Fruit fly (Drosophila melanogaster) whole organism, embryonic: ENCODE results near the gene CG4957.
A peak's percentile ranks its signal among the peaks of the same experiment; 100 is the strongest.

ENCODE experiments used
- Adf1 ChIP-seq: fragments of 200-800 bp; sonication (Bioruptor generic); IDR thresholded peaks from 2 replicates; pipeline ENCODE4 v1.3.6; 2022; ENCODE audit warnings: missing biosample characterization, missing genetic modification characterization
- Antp ChIP-seq: fragments of 200-800 bp; sonication (Bioruptor generic); optimal IDR thresholded peaks from 3 replicates; lab custom pipeline; 2016; ENCODE audit warnings: missing biosample characterization, missing genetic modification characterization
- Asciz ChIP-seq: fragments of 200-800 bp; sonication (Bioruptor generic); optimal IDR thresholded peaks from 2 replicates; lab custom pipeline; 2017; ENCODE audit warnings: missing biosample characterization, mild to moderate bottlenecking, missing genetic modification characterization, missing genetic modification reagents
- Atf-2 ChIP-seq: fragments of 200-800 bp; sonication (Bioruptor generic); optimal IDR thresholded peaks from 2 replicates; lab custom pipeline; 2016; ENCODE audit warnings: missing biosample characterization, missing genetic modification characterization
- CG1024 ChIP-seq: fragments of 200-800 bp; sonication (Bioruptor generic); IDR thresholded peaks from 2 replicates; pipeline ENCODE4 v1.3.6; 2022; ENCODE audit warnings: missing biosample characterization, missing genetic modification characterization
- CG10267 ChIP-seq: fragments of 200-800 bp; sonication (Bioruptor generic); optimal IDR thresholded peaks from 2 replicates; lab custom pipeline; 2018; ENCODE audit warnings: missing biosample characterization, mild to moderate bottlenecking, missing genetic modification characterization, moderate library complexity
- CG10321 ChIP-seq: fragments of 200-800 bp; sonication (Bioruptor generic); IDR thresholded peaks from 2 replicates; pipeline ENCODE4 v1.3.6; 2022; ENCODE audit warnings: missing biosample characterization, missing genetic modification characterization
- CG11504 ChIP-seq: fragments of 200-800 bp; sonication (Bioruptor generic); optimal IDR thresholded peaks from 3 replicates; lab custom pipeline; 2019; ENCODE audit warnings: missing biosample characterization, mild to moderate bottlenecking, missing genetic modification characterization, moderate library complexity
- CG12071 ChIP-seq: fragments of 200-800 bp; sonication (Bioruptor generic); optimal IDR thresholded peaks from 3 replicates; lab custom pipeline; 2018; ENCODE audit warnings: missing biosample characterization, mild to moderate bottlenecking, missing genetic modification characterization
- CG12659 ChIP-seq: fragments of 200-800 bp; sonication (Bioruptor generic); optimal IDR thresholded peaks from 3 replicates; lab custom pipeline; 2017; ENCODE audit warnings: mild to moderate bottlenecking, missing biosample characterization, missing genetic modification reagents, missing genetic modification characterization
- CG13287 ChIP-seq: fragments of 200-800 bp; sonication (Bioruptor generic); IDR thresholded peaks from 2 replicates; pipeline ENCODE4 v1.3.6; 2022; ENCODE audit warnings: missing biosample characterization, missing genetic modification characterization; ENCODE audit not compliant: partially characterized antibody
- CG14860 ChIP-seq: fragments of 200-800 bp; sonication (Bioruptor generic); IDR thresholded peaks from 3 replicates; pipeline ENCODE4 v1.3.6; 2022; ENCODE audit warnings: missing biosample characterization, missing genetic modification characterization; ENCODE audit not compliant: partially characterized antibody
- CG15514 ChIP-seq: fragments of 200-800 bp; sonication (Bioruptor generic); optimal IDR thresholded peaks from 3 replicates; lab custom pipeline; 2017; ENCODE audit warnings: missing biosample characterization, missing genetic modification characterization, mild to moderate bottlenecking, moderate library complexity, missing genetic modification reagents
- CG16813 ChIP-seq: fragments of 200-800 bp; sonication (Bioruptor generic); IDR thresholded peaks from 3 replicates; pipeline ENCODE4 v1.3.6; 2022; ENCODE audit warnings: missing biosample characterization, missing genetic modification characterization; ENCODE audit not compliant: partially characterized antibody
- CG1792 ChIP-seq: fragments of 200-800 bp; sonication (Bioruptor generic); optimal IDR thresholded peaks from 2 replicates; lab custom pipeline; 2016; ENCODE audit warnings: missing biosample characterization, missing genetic modification characterization
- CG34224 ChIP-seq: fragments of 200-800 bp; sonication (Bioruptor generic); IDR thresholded peaks from 3 replicates; pipeline ENCODE4 v1.3.6; 2022; ENCODE audit warnings: missing biosample characterization, missing genetic modification characterization; ENCODE audit not compliant: partially characterized antibody
- CG4328 ChIP-seq: fragments of 200-800 bp; sonication (Bioruptor generic); optimal IDR thresholded peaks from 3 replicates; lab custom pipeline; 2017; ENCODE audit warnings: missing biosample characterization, missing genetic modification reagents, missing genetic modification characterization
- CG7357 ChIP-seq: fragments of 200-800 bp; sonication (Bioruptor generic); IDR thresholded peaks from 3 replicates; pipeline ENCODE4 v1.3.6; 2022; ENCODE audit warnings: missing biosample characterization, missing genetic modification characterization
- CG7963 ChIP-seq: fragments of 200-800 bp; sonication (Bioruptor generic); IDR thresholded peaks from 3 replicates; pipeline ENCODE4 v1.3.6; 2022; ENCODE audit warnings: missing biosample characterization, missing genetic modification characterization; ENCODE audit not compliant: partially characterized antibody
- CG8359 ChIP-seq: fragments of 200-800 bp; sonication (Bioruptor generic); optimal IDR thresholded peaks from 2 replicates; lab custom pipeline; 2017; ENCODE audit warnings: missing biosample characterization, mild to moderate bottlenecking, missing genetic modification characterization, borderline replicate concordance
- CG8478 ChIP-seq: fragments of >200 bp; optimal IDR thresholded peaks from 2 replicates; lab custom pipeline; 2018
- CG8944 ChIP-seq: fragments of 200-800 bp; sonication (Bioruptor generic); optimal IDR thresholded peaks from 3 replicates; lab custom pipeline; 2016; ENCODE audit warnings: missing biosample characterization, missing genetic modification characterization
- CG9797 ChIP-seq: fragments of 200-800 bp; sonication (Bioruptor generic); optimal IDR thresholded peaks from 3 replicates; lab custom pipeline; 2018; ENCODE audit warnings: missing biosample characterization, mild to moderate bottlenecking, missing genetic modification characterization
- CG9876 ChIP-seq: fragments of 200-800 bp; sonication (Bioruptor generic); optimal IDR thresholded peaks from 2 replicates; lab custom pipeline; 2016; ENCODE audit warnings: missing biosample characterization, missing genetic modification characterization
- CoRest ChIP-seq: fragments of 200-800 bp; sonication (Bioruptor generic); optimal IDR thresholded peaks from 3 replicates; lab custom pipeline; 2018; ENCODE audit warnings: missing biosample characterization, mild to moderate bottlenecking, missing genetic modification characterization, moderate library complexity
- Dp ChIP-seq: fragments of 200-800 bp; sonication (Bioruptor generic); optimal IDR thresholded peaks from 2 replicates; lab custom pipeline; 2018; ENCODE audit warnings: missing biosample characterization, mild to moderate bottlenecking, missing genetic modification characterization, moderate library complexity
- Drgx ChIP-seq: fragments of 200-800 bp; sonication (Bioruptor generic); IDR thresholded peaks from 2 replicates; pipeline ENCODE4 v1.3.6; 2022; ENCODE audit warnings: missing biosample characterization, missing genetic modification characterization
- Fer2 ChIP-seq: fragments of 200-800 bp; sonication (Bioruptor generic); optimal IDR thresholded peaks from 2 replicates; lab custom pipeline; 2018; ENCODE audit warnings: missing biosample characterization, mild to moderate bottlenecking, missing genetic modification characterization, moderate library complexity
- HLH4C ChIP-seq: fragments of 200-800 bp; sonication (Bioruptor generic); IDR thresholded peaks from 3 replicates; pipeline ENCODE4 v1.3.6; 2022; ENCODE audit warnings: missing biosample characterization, missing genetic modification characterization; ENCODE audit not compliant: partially characterized antibody
- Hand ChIP-seq: fragments of 200-800 bp; sonication (Bioruptor generic); optimal IDR thresholded peaks from 2 replicates; lab custom pipeline; 2017; ENCODE audit warnings: mild to moderate bottlenecking, missing biosample characterization, missing genetic modification reagents, missing genetic modification characterization
- Med ChIP-seq: fragments of 200-800 bp; sonication (Bioruptor generic); peaks from one replicate; lab custom pipeline; 2016; ENCODE audit warnings: missing biosample characterization, missing genetic modification characterization, mild to moderate bottlenecking, inconsistent platforms, moderate library complexity
- NC2α ChIP-seq: fragments of 200-800 bp; sonication (Bioruptor generic); optimal IDR thresholded peaks from 2 replicates; lab custom pipeline; 2016; ENCODE audit warnings: missing biosample characterization, missing genetic modification characterization
- Oli ChIP-seq: fragments of 200-800 bp; sonication (Bioruptor generic); optimal IDR thresholded peaks from 2 replicates; lab custom pipeline; 2018; ENCODE audit warnings: missing biosample characterization, mild to moderate bottlenecking, missing genetic modification characterization, moderate library complexity
- Trl ChIP-seq, 3 experiments: fragments of >200 bp in 2 of 3; fragments of 200-800 bp in 1 of 3; sonication (Bioruptor generic) in 1 of 3; optimal IDR thresholded peaks; 2 replicates in 1 of 3; 3 replicates in 2 of 3; lab custom pipeline; 2016 to 2017; ENCODE audit warnings: missing biosample characterization in 1 of 3, missing genetic modification characterization in 1 of 3
- amos ChIP-seq: fragments of 200-800 bp; sonication (Bioruptor generic); IDR thresholded peaks from 2 replicates; pipeline ENCODE4 v1.3.6; 2022; ENCODE audit warnings: missing biosample characterization, missing genetic modification characterization; ENCODE audit not compliant: partially characterized antibody
- chm ChIP-seq: fragments of 200-800 bp; sonication (Bioruptor generic); IDR thresholded peaks from 2 replicates; pipeline ENCODE4 v1.3.6; 2022; ENCODE audit warnings: missing biosample characterization, missing genetic modification characterization
- ewg ChIP-seq: fragments of 200-800 bp; sonication (Bioruptor generic); optimal IDR thresholded peaks from 3 replicates; lab custom pipeline; 2017; ENCODE audit warnings: mild to moderate bottlenecking, missing biosample characterization, missing genetic modification reagents, missing genetic modification characterization
- gce ChIP-seq: fragments of 200-800 bp; sonication (Bioruptor generic); IDR thresholded peaks from 3 replicates; pipeline ENCODE4 v1.3.6; 2022; ENCODE audit warnings: missing biosample characterization, missing genetic modification characterization
- gcm ChIP-seq: fragments of 200-800 bp; sonication (Bioruptor generic); optimal IDR thresholded peaks from 2 replicates; lab custom pipeline; 2019; ENCODE audit warnings: missing biosample characterization, mild to moderate bottlenecking, missing genetic modification characterization, moderate library complexity
- lov ChIP-seq, 2 experiments: fragments of 200-800 bp in 1 of 2; fragments of >200 bp in 1 of 2; sonication (Bioruptor generic) in 1 of 2; IDR thresholded peaks in 1 of 2; optimal IDR thresholded peaks in 1 of 2; 2 replicates in 1 of 2; 3 replicates in 1 of 2; pipeline versions ENCODE4 v1.3.6 to Lab custom; 2017 to 2022; ENCODE audit warnings: missing biosample characterization in 1 of 2, missing genetic modification characterization in 1 of 2
- mld ChIP-seq: fragments of 200-800 bp; sonication (Bioruptor generic); IDR thresholded peaks from 3 replicates; pipeline ENCODE4 v1.3.6; 2022; ENCODE audit warnings: missing biosample characterization, missing genetic modification characterization; ENCODE audit not compliant: partially characterized antibody
- onecut ChIP-seq: fragments of 200-800 bp; sonication (Bioruptor generic); IDR thresholded peaks from 2 replicates; pipeline ENCODE4 v1.3.6; 2022; ENCODE audit warnings: missing biosample characterization, missing genetic modification characterization
- pnt ChIP-seq: fragments of 200-800 bp; sonication (Bioruptor generic); optimal IDR thresholded peaks from 3 replicates; lab custom pipeline; 2016; ENCODE audit warnings: missing biosample characterization, missing genetic modification characterization
- ranshi ChIP-seq: fragments of 200-800 bp; sonication (Bioruptor generic); IDR thresholded peaks from 2 replicates; pipeline ENCODE4 v1.3.6; 2022; ENCODE audit warnings: missing biosample characterization, missing genetic modification characterization
- schlank ChIP-seq: fragments of 200-800 bp; sonication (Bioruptor generic); optimal IDR thresholded peaks from 2 replicates; lab custom pipeline; 2018; ENCODE audit warnings: missing biosample characterization, mild to moderate bottlenecking, missing genetic modification characterization
- tin ChIP-seq: fragments of 200-800 bp; sonication (Bioruptor generic); optimal IDR thresholded peaks from 3 replicates; lab custom pipeline; 2016; ENCODE audit warnings: missing biosample characterization, missing genetic modification characterization
- twi ChIP-seq: fragments of 200-800 bp; optimal IDR thresholded peaks from 2 replicates; lab custom pipeline; 2019; ENCODE audit warnings: missing biosample characterization, mild to moderate bottlenecking, missing genetic modification characterization, moderate library complexity
- vfl ChIP-seq: fragments of 200-800 bp; sonication (Bioruptor generic); optimal IDR thresholded peaks from 2 replicates; lab custom pipeline; 2016; ENCODE audit warnings: missing biosample characterization, missing genetic modification characterization
- zfh2 ChIP-seq: fragments of 200-800 bp; sonication (Bioruptor generic); optimal IDR thresholded peaks from 2 replicates; lab custom pipeline; 2016; ENCODE audit warnings: missing biosample characterization, missing genetic modification characterization

The CG4957 gene

dm6 chr2L:10278658-10279057 lies 10.0 kb downstream of the CG4957 start, which contains the start of gene Utx (continued):
- TF ChIP-seq tin (no peak), pnt (GFP tag; lab: Kevin White, UChicago) (no peak), CG8478 (lab: Kevin White, UChicago) (no peak), Dp (GFP tag; lab: Kevin White, UChicago) (peak; percentile 45), Atf-2 (GFP tag; lab: Kevin White, UChicago) (no peak), Hand (GFP tag; lab: Kevin White, UChicago) (no peak), Adf1 (GFP tag; lab: Robert Waterston, UW) (no peak), twi (tag; lab: Kevin White, UChicago) (no peak), onecut (GFP tag; lab: Robert Waterston, UW) (no peak), CG15514 (GFP tag; lab: Kevin White, UChicago) (peak; percentile 67), CG34224 (peak; percentile 81), CG11504 (no peak), CG10321 (GFP tag; lab: Robert Waterston, UW) (no peak), gcm (GFP tag; lab: Kevin White, UChicago) (no peak), Oli (tag; lab: Kevin White, UChicago) (no peak), CG9797 (no peak), NC2α (GFP tag; lab: Kevin White, UChicago) (no peak), Antp (GFP tag; lab: Kevin White, UChicago) (no peak), CG4328 (no peak), mld (GFP tag; lab: Robert Waterston, UW) (peak; percentile 66; the same call in 1 of the 3 replicates), CG12659 (GFP tag; lab: Kevin White, UChicago) (peak; percentile 45), CG14860 (peak; percentile 75), Trl (optimal IDR thresholded peaks at IDR 0.05; lab: Kevin White, UChicago) (no peak), Trl (GFP tag; optimal IDR thresholded peaks at IDR 0.05; lab: Kevin White, UChicago) (no peak), Asciz (GFP tag; lab: Kevin White, UChicago) (no peak), CG7357 (GFP tag; lab: Robert Waterston, UW) (peak; percentile 89), CG13287 (GFP tag; lab: Robert Waterston, UW) (peak; percentile 84), zfh2 (GFP tag; lab: Kevin White, UChicago) (no peak), vfl (GFP tag; lab: Kevin White, UChicago) (no peak), ranshi (GFP tag; lab: Robert Waterston, UW) (no peak), chm (GFP tag; lab: Robert Waterston, UW) (no peak), CG8944 (GFP tag; lab: Kevin White, UChicago) (no peak), CG7963 (GFP tag; lab: Robert Waterston, UW) (peak; percentile 51; the same call in 1 of the 3 replicates), Med (GFP tag; lab: Kevin White, UChicago) (no peak), HLH4C (GFP tag; lab: Robert Waterston, UW) (peak; percentile 78), CG10267 (peak; percentile 24), CG9876 (GFP tag; lab: Kevin White, UChicago) (no peak), ewg (GFP tag; lab: Kevin White, UChicago) (no peak), Fer2 (no peak), amos (GFP tag; lab: Robert Waterston, UW) (peak; percentile 91), CG1024 (GFP tag; lab: Robert Waterston, UW) (peak; percentile 81), CoRest (no peak), schlank (no peak), CG1792 (GFP tag; lab: Kevin White, UChicago) (no peak), CG12071 (GFP tag; lab: Kevin White, UChicago) (no peak), CG16813 (GFP tag; lab: Robert Waterston, UW) (peak; percentile 89), lov (optimal IDR thresholded peaks at IDR 0.05; lab: Kevin White, UChicago) (no peak), lov (GFP tag; IDR thresholded peaks at IDR 0.05; lab: Robert Waterston, UW) (no peak), gce (GFP tag; lab: Robert Waterston, UW) (no peak), CG8359 (GFP tag; lab: Kevin White, UChicago) (no peak), Drgx (GFP tag; lab: Robert Waterston, UW) (no peak)
